Worm (Caenorhabditis elegans): Measurements from ENCODE around the gene cash-1.

cash-1 gene

ce11 chrV:10357467-10357953 is 4.6 kb upstream of the cash-1 start, which contains the start of gene ceeh-2:
ceeh-2 (minus strand) TSS chrV:10357903.
- peak; percentile 6 for TF ChIP-seq fos-1 (tag; optimal IDR thresholded peaks at IDR 0.05)
- no peak for TF ChIP-seq lin-39 (tag; optimal IDR thresholded peaks at IDR 0.05)
- TF ChIP-seq sma-9 (GFP tag; optimal IDR thresholded peaks at IDR 0.05): peak; percentile 17
- no peak for TF ChIP-seq sma-9 (tag; optimal IDR thresholded peaks at IDR 0.05)

- TF ChIP-seq mbf-1 (tag; optimal IDR thresholded peaks at IDR 0.05) (no peak), nhr-21 (tag; optimal IDR thresholded peaks at IDR 0.05) (no peak), peb-1 (tag; optimal IDR thresholded peaks at IDR 0.05) (no peak), nhr-77 (tag; optimal IDR thresholded peaks at IDR 0.05) (no peak), dmd-4 (tag; optimal IDR thresholded peaks at IDR 0.05) (no peak), Y55F3AM.14 (GFP tag; optimal IDR thresholded peaks at IDR 0.05) (no peak), ztf-4 (tag; optimal IDR thresholded peaks at IDR 0.05) (no peak), unc-55 (GFP tag; optimal IDR thresholded peaks at IDR 0.05) (no peak), lin-39 (tag; optimal IDR thresholded peaks at IDR 0.05) (no peak), sem-4 (tag; optimal IDR thresholded peaks at IDR 0.05) (no peak), nhr-11 (tag; optimal IDR thresholded peaks at IDR 0.05) (no peak), nhr-237 (tag; optimal IDR thresholded peaks at IDR 0.05) (no peak), R02D3.7 (tag; optimal IDR thresholded peaks at IDR 0.05) (no peak), sma-9 (GFP tag; optimal IDR thresholded peaks at IDR 0.05) (no peak), sma-9 (tag; optimal IDR thresholded peaks at IDR 0.05) (no peak), skn-1 (tag; optimal IDR thresholded peaks at IDR 0.05) (no peak), F13H6.1 (tag; optimal IDR thresholded peaks at IDR 0.05) (no peak), elt-1 (tag; optimal IDR thresholded peaks at IDR 0.05) (no peak), ceh-16 (tag; optimal IDR thresholded peaks at IDR 0.05) (no peak), nhr-129 (tag; optimal IDR thresholded peaks at IDR 0.05) (no peak), fos-1 (tag; optimal IDR thresholded peaks at IDR 0.05) (no peak)
Observed at ce11 chrV:10358238-10358637, 3.8 kb upstream of the cash-1 start, which contains the start of gene ttll-15. ttll-15 (plus strand) TSS chrV:10358538.

- TF ChIP-seq C34F6.9 (tag; optimal IDR thresholded peaks at IDR 0.05): no peak
- TF ChIP-seq skn-1 (tag; optimal IDR thresholded peaks at IDR 0.05): no peak
- no peak for TF ChIP-seq lin-39 (tag; optimal IDR thresholded peaks at IDR 0.05)
- TF ChIP-seq nhr-77 (tag; optimal IDR thresholded peaks at IDR 0.05): no peak
- no peak for TF ChIP-seq nhr-23 (tag; optimal IDR thresholded peaks at IDR 0.05)
- TF ChIP-seq F13H6.1 (tag; optimal IDR thresholded peaks at IDR 0.05): no peak
- no peak for TF ChIP-seq ztf-11 (tag; optimal IDR thresholded peaks at IDR 0.05)
Observed at ce11 chrV:10360186-10360585, 1.9 kb upstream of the cash-1 start.

ce11 chrV:10363834-10364233 is 1.8 kb downstream of the cash-1 start:
- TF ChIP-seq sma-9 (GFP tag; optimal IDR thresholded peaks at IDR 0.05) (no peak), sma-9 (tag; optimal IDR thresholded peaks at IDR 0.05) (no peak), ztf-11 (tag; optimal IDR thresholded peaks at IDR 0.05) (no peak), nhr-129 (tag; optimal IDR thresholded peaks at IDR 0.05) (no peak), unc-39 (tag; optimal IDR thresholded peaks at IDR 0.05) (no peak), ztf-4 (tag; optimal IDR thresholded peaks at IDR 0.05) (no peak), blmp-1 (tag; optimal IDR thresholded peaks at IDR 0.05; ENCODE audit: insufficient read depth) (no peak), C34F6.9 (tag; optimal IDR thresholded peaks at IDR 0.05) (no peak), nhr-11 (tag; optimal IDR thresholded peaks at IDR 0.05) (no peak)

ce11 chrV:10368256-10368655 is 6.2 kb downstream of the cash-1 start, which contains the start of gene sri-20:
sri-20 (plus strand) TSS chrV:10368556.
- TF ChIP-seq snpc-4 (tag; optimal IDR thresholded peaks at IDR 0.05) (no peak), C34F6.9 (tag; optimal IDR thresholded peaks at IDR 0.05) (no peak), mbf-1 (tag; optimal IDR thresholded peaks at IDR 0.05) (no peak), nhr-129 (tag; optimal IDR thresholded peaks at IDR 0.05) (no peak), sma-9 (GFP tag; optimal IDR thresholded peaks at IDR 0.05) (no peak), sma-9 (tag; optimal IDR thresholded peaks at IDR 0.05) (no peak), ztf-4 (tag; optimal IDR thresholded peaks at IDR 0.05) (no peak), ceh-16 (tag; optimal IDR thresholded peaks at IDR 0.05) (no peak), nhr-10 (tag; optimal IDR thresholded peaks at IDR 0.05) (no peak), crh-2 (tag; optimal IDR thresholded peaks at IDR 0.05) (no peak), nhr-11 (tag; optimal IDR thresholded peaks at IDR 0.05) (no peak), dmd-4 (tag; optimal IDR thresholded peaks at IDR 0.05) (no peak), blmp-1 (tag; optimal IDR thresholded peaks at IDR 0.05; ENCODE audit: insufficient read depth) (no peak), nhr-12 (tag; optimal IDR thresholded peaks at IDR 0.05) (no peak), lsy-2 (tag; optimal IDR thresholded peaks at IDR 0.05) (no peak), elt-3 (tag; optimal IDR thresholded peaks at IDR 0.05) (no peak), nhr-77 (tag; optimal IDR thresholded peaks at IDR 0.05) (no peak)

Measured in whole organism, L2 larva.